Worm (Caenorhabditis elegans): Measurements from ENCODE around the gene Y54G2A.45.
A peak's percentile ranks its signal among the peaks of the same experiment; 100 is the strongest.

The Y54G2A.45 gene

DNA sequence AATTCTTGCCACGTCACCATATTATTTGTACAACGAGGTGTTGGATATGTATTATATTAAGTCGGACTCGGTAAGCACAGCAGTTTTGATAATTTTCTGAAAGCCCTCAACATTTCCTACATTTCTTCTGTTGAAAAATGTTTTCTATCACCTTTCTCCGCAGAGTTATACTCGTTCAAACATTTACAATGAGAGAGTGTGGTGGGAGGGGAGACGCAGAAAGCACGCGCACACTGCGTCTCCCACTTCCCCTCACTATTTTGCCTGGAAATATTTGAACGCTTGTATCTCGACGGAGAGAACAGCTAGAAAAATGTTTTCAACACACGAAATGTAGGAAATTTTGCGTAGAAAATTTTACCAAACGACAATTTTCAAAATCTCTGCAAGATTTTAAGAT, 41.5 kb upstream of the Y54G2A.45 start:
- TF ChIP-seq repo-1 (tag; optimal IDR thresholded peaks at IDR 0.05) (no peak), F37B4.10 (GFP tag; IDR thresholded peaks at IDR 0.05) (0 out of 2 replicates have a peak, but pooled peaks have one; percentile 57), rec-8 (tag; optimal IDR thresholded peaks at IDR 0.05) (no peak), hmg-1.2 (GFP tag; IDR thresholded peaks at IDR 0.05) (peak; percentile 78)

DNA sequence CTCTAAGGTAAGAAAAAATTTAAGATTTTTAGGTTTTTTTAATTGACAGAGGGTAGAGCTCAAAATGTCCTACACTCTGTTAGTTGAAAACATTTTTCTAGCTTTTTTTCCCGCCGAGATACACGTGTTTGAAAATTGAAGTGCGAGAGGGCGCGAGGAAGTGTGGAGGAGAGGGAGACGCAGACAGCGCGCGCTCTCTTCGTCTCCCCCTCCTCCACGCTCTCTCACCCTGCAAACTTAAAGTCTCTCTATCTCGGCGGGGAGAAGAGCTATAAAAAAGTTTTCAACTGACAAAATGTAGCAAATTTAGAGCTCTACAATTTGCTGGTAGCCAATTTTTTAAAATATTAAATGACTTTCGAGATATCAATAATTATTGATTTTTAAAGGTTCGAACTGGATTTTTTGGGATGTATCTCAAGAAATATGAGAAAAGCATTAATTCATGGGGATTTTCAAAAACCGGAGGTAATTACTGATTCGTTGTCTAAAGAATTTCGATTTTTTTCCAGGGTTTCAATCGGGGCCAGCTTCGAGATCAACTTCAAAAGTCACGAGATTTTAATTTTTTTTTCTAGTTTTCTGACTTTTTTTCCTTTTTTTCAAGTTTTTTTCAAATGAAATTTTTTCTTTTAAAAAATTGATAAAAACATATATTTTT, 40.5 kb upstream of the Y54G2A.45 start:
- no peak for TF ChIP-seq aptf-3 (GFP tag; IDR thresholded peaks at IDR 0.05)
- 0 out of 2 replicates have a peak, but pooled peaks have one; percentile 9 for TF ChIP-seq K11D2.4 (GFP tag; IDR thresholded peaks at IDR 0.05)
- TF ChIP-seq akir-1 (GFP tag; optimal IDR thresholded peaks at IDR 0.05): no peak
- no peak for TF ChIP-seq F55B11.4 (tag; optimal IDR thresholded peaks at IDR 0.05; ENCODE audit: borderline replicate concordance, insufficient read depth)
- TF ChIP-seq lin-40 (tag; optimal IDR thresholded peaks at IDR 0.05): peak; percentile 7
- no peak for TF ChIP-seq unc-130 (GFP tag; optimal IDR thresholded peaks at IDR 0.05)
- TF ChIP-seq cebp-2 (GFP tag; IDR thresholded peaks at IDR 0.05): no peak
- TF ChIP-seq lsl-1 (GFP tag; optimal IDR thresholded peaks at IDR 0.05): no peak
- TF ChIP-seq rec-8 (tag; optimal IDR thresholded peaks at IDR 0.05): no peak
- no peak for TF ChIP-seq tbp1 (GFP tag; optimal IDR thresholded peaks at IDR 0.05)
- TF ChIP-seq unc-62 (GFP tag; optimal IDR thresholded peaks at IDR 0.05): no peak
- no peak for TF ChIP-seq cebp-1 (GFP tag; IDR thresholded peaks at IDR 0.05)
- TF ChIP-seq cebp-1 (tag; optimal IDR thresholded peaks at IDR 0.05): peak; percentile 38
- TF ChIP-seq atf-7 (tag; optimal IDR thresholded peaks at IDR 0.05): no peak
- TF ChIP-seq mcd-1 (GFP tag; IDR thresholded peaks at IDR 0.05): peak; percentile 27; the same call in 1 of the 2 replicates
- TF ChIP-seq dox-1 (GFP tag; IDR thresholded peaks at IDR 0.05): peak; percentile 27; the same call in 1 of the 2 replicates
- no peak for TF ChIP-seq efl-1 (GFP tag; optimal IDR thresholded peaks at IDR 0.05)
- no peak for TF ChIP-seq attf-6 (GFP tag; IDR thresholded peaks at IDR 0.05)
- no peak for TF ChIP-seq ceh-40 (GFP tag; IDR thresholded peaks at IDR 0.05)
- 0 out of 2 replicates have a peak, but pooled peaks have one; percentile 49 for TF ChIP-seq hmg-20 (GFP tag; IDR thresholded peaks at IDR 0.05)
- peak; percentile 90 for TF ChIP-seq hmg-1.2 (GFP tag; IDR thresholded peaks at IDR 0.05)
- TF ChIP-seq bed-2 (GFP tag; IDR thresholded peaks at IDR 0.05): no peak
- TF ChIP-seq F10E7.11 (tag; optimal IDR thresholded peaks at IDR 0.05): no peak
- TF ChIP-seq zfh-2 (GFP tag; conservative IDR thresholded peaks at IDR 0.05): peak; percentile 77
- TF ChIP-seq nhr-27 (tag; optimal IDR thresholded peaks at IDR 0.05): no peak
- TF ChIP-seq madf-10 (tag; optimal IDR thresholded peaks at IDR 0.05): no peak
- TF ChIP-seq hlh-26 (GFP tag; conservative IDR thresholded peaks at IDR 0.05): no peak
- peak; percentile 64 for TF ChIP-seq ceh-79 (tag; optimal IDR thresholded peaks at IDR 0.05)
- TF ChIP-seq sdz-38 (tag; optimal IDR thresholded peaks at IDR 0.05): no peak
- no peak for TF ChIP-seq hrde-1 (tag; optimal IDR thresholded peaks at IDR 0.05; ENCODE audit: borderline replicate concordance)
- TF ChIP-seq mel-28 (tag; optimal IDR thresholded peaks at IDR 0.05; ENCODE audit: borderline replicate concordance): no peak
- TF ChIP-seq B0019.2 (GFP tag; conservative IDR thresholded peaks at IDR 0.05): 0 out of 2 replicates have a peak, but pooled peaks have one; percentile 16
- TF ChIP-seq F33H1.4 (GFP tag; IDR thresholded peaks at IDR 0.05): no peak
- peak; percentile 71 for TF ChIP-seq dpff-1 (tag; optimal IDR thresholded peaks at IDR 0.05)
- TF ChIP-seq sea-2 (GFP tag; IDR thresholded peaks at IDR 0.05): no peak
- TF ChIP-seq snpc-1.3 (tag; optimal IDR thresholded peaks at IDR 0.05; ENCODE audit: insufficient read depth): no peak
- TF ChIP-seq zim-3 (tag; optimal IDR thresholded peaks at IDR 0.05): peak; percentile 34
- TF ChIP-seq lin-26 (GFP tag; IDR thresholded peaks at IDR 0.05): 0 out of 2 replicates have a peak, but pooled peaks have one; percentile 41
- no peak for TF ChIP-seq rpc-1 (optimal IDR thresholded peaks at IDR 0.05)
- no peak for TF ChIP-seq rpc-1 (tag; optimal IDR thresholded peaks at IDR 0.05)
- peak; percentile 69 for TF ChIP-seq F52B5.7 (tag; optimal IDR thresholded peaks at IDR 0.05)
- no peak for TF ChIP-seq fkh-3 (tag; optimal IDR thresholded peaks at IDR 0.05)
- TF ChIP-seq F57C9.4 (tag; optimal IDR thresholded peaks at IDR 0.05): peak; percentile 45
- TF ChIP-seq nhr-120 (GFP tag; IDR thresholded peaks at IDR 0.05): no peak
